Worm (Caenorhabditis elegans) whole organism, early embryonic: ENCODE results near the gene clec-3.

ENCODE experiments used
- B0310.2 ChIP-seq: sonication (generic microtip); optimal IDR thresholded peaks from 2 replicates; lab custom pipeline; 2016; ENCODE audit warnings: mild to moderate bottlenecking, missing genetic modification characterization, missing compliant biosample characterization
- F13C5.2 ChIP-seq: sonication (generic microtip); optimal IDR thresholded peaks from 2 replicates; lab custom pipeline; 2017; ENCODE audit warnings: mild to moderate bottlenecking, missing genetic modification characterization, inconsistent platforms, missing compliant biosample characterization
- aly-1 ChIP-seq: sonication (generic microtip); optimal IDR thresholded peaks from 2 replicates; lab custom pipeline; 2016; ENCODE audit warnings: missing genetic modification characterization, missing compliant biosample characterization
- ama-1 ChIP-seq: fragments of 150-350 bp; optimal IDR thresholded peaks from 2 replicates; lab custom pipeline; 2014
- ceh-13 ChIP-seq: fragments of 200-800 bp; sonication (Bioruptor generic); optimal IDR thresholded peaks from 2 replicates; lab custom pipeline; 2018; ENCODE audit warnings: mild to moderate bottlenecking, missing genetic modification characterization, missing compliant biosample characterization
- ceh-36 ChIP-seq: sonication (generic microtip); optimal IDR thresholded peaks from 2 replicates; lab custom pipeline; 2016; ENCODE audit warnings: missing genetic modification characterization, inconsistent platforms, missing compliant biosample characterization
- ets-7 ChIP-seq: sonication (generic microtip); optimal IDR thresholded peaks from 2 replicates; lab custom pipeline; 2016; ENCODE audit warnings: missing genotype, missing genetic modification characterization, missing compliant biosample characterization
- flt-1 ChIP-seq: fragments of 200-800 bp; sonication (Bioruptor generic); IDR thresholded peaks from 2 replicates; pipeline ENCODE4 v1.3.6; 2022; ENCODE audit warnings: missing genetic modification characterization, missing compliant biosample characterization
- hmbx-1 ChIP-seq: sonication (generic microtip); optimal IDR thresholded peaks from 2 replicates; lab custom pipeline; 2016; ENCODE audit warnings: mild to moderate bottlenecking, missing genetic modification characterization, missing compliant biosample characterization
- hmg-4 ChIP-seq: fragments of 200-800 bp; sonication (Bioruptor generic); optimal IDR thresholded peaks from 2 replicates; lab custom pipeline; 2018; ENCODE audit warnings: mild to moderate bottlenecking, missing genetic modification characterization, missing compliant biosample characterization
- hnd-1 ChIP-seq: sonication (generic microtip); optimal IDR thresholded peaks from 2 replicates; lab custom pipeline; 2016; ENCODE audit warnings: missing genetic modification characterization, missing compliant biosample characterization
- pes-1 ChIP-seq: fragments of 200-800 bp; sonication (Bioruptor generic); IDR thresholded peaks from 2 replicates; pipeline ENCODE4 v1.3.6; 2022; ENCODE audit warnings: missing genetic modification reagents, missing genetic modification characterization, missing compliant biosample characterization
- scrt-1 ChIP-seq: fragments of 200-800 bp; sonication (Bioruptor generic); IDR thresholded peaks from 2 replicates; pipeline ENCODE4 v1.3.6; 2022; ENCODE audit warnings: missing genetic modification characterization, missing compliant biosample characterization
- sea-1 ChIP-seq: fragments of 200-800 bp; sonication (Bioruptor generic); conservative IDR thresholded peaks from 2 replicates; pipeline ENCODE4 v1.3.6; 2022; ENCODE audit warnings: missing genetic modification characterization, missing compliant biosample characterization
- tbx-11 ChIP-seq: fragments of 200-800 bp; sonication (Bioruptor generic); IDR thresholded peaks from 2 replicates; pipeline ENCODE4 v1.3.6; 2022; ENCODE audit warnings: missing genetic modification characterization, missing compliant biosample characterization
- tbx-37 ChIP-seq: fragments of 200-800 bp; sonication (Bioruptor generic); conservative IDR thresholded peaks from 2 replicates; pipeline ENCODE4 v1.3.6; 2022; ENCODE audit warnings: missing genetic modification reagents, missing genetic modification characterization, missing compliant biosample characterization
- tra-4 ChIP-seq: sonication (generic microtip); optimal IDR thresholded peaks from 2 replicates; lab custom pipeline; 2017; ENCODE audit warnings: missing genetic modification characterization, missing compliant biosample characterization

The clec-3 gene

DNA sequence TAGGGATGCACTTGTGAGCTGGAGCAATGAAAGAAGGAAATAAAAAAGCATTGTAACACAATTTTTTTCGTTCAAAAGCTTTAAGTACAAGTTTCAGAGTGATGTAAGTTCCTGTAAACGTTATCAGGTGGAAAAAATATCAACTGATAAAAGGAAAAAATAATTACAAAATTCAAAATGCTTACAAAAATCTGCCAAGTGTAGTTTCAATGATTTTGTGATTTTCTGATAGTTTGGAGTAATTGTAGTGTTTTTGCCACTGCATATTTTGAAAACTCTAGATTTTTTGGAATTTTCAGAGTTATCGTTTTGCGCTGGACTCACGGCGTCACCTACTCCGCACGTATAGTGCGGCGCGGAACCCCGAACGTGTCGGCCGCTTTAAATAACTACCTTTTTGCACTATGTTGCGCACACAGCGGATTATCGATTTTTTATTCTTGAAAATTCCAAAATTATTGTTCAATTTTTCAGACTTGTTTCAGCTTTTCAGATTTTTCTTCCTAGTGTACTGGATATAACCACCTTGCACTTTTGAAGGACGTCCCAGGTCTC lies 3.8 kb upstream of the clec-3 start, which contains the start of gene clec-2:
Gene clec-2 (minus strand): TSS at position 51 of the 555 bp plus-strand sequence.
- TF ChIP-seq aly-1 (tag; lab: Kevin White, UChicago) (no peak), B0310.2 (tag; lab: Kevin White, UChicago) (no peak), flt-1 (GFP tag; lab: Robert Waterston, UW) (no peak), ama-1 (lab: Kevin White, UChicago) (no peak), ets-7 (tag; lab: Kevin White, UChicago) (no peak), scrt-1 (GFP tag; lab: Robert Waterston, UW) (no peak)

DNA sequence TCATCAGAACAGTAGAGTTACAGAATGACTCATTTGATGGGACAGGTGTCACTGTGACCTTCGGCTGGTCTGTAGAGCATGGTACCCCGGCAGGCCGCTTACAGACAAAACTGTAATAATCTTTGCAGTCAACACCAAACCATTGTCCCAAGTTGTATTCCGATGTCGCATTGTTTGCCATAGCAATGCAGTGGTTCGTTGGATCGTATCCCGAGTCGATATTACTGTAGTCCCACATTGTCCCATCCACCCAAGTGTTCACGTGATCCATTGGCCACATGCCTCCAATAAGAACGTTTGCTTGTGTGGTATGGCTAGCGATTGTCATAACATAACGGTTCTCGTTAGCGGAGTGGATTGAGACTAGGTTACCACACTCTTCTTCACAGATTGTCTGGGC lies 1.2 kb upstream of the clec-3 start:
- TF ChIP-seq sea-1 (no peak), F13C5.2 (tag; lab: Kevin White, UChicago) (no peak), pes-1 (no peak), tra-4 (no peak), ceh-36 (no peak), B0310.2 (tag; lab: Kevin White, UChicago) (no peak), tbx-37 (no peak), ceh-13 (no peak), flt-1 (GFP tag; lab: Robert Waterston, UW) (no peak), hmg-4 (GFP tag; lab: Kevin White, UChicago) (no peak), ama-1 (lab: Kevin White, UChicago) (no peak), hmbx-1 (tag; lab: Kevin White, UChicago) (no peak), aly-1 (tag; lab: Kevin White, UChicago) (no peak), ets-7 (tag; lab: Kevin White, UChicago) (no peak), tbx-11 (GFP tag; lab: Robert Waterston, UW) (no peak), hnd-1 (tag; lab: Kevin White, UChicago) (no peak)

DNA sequence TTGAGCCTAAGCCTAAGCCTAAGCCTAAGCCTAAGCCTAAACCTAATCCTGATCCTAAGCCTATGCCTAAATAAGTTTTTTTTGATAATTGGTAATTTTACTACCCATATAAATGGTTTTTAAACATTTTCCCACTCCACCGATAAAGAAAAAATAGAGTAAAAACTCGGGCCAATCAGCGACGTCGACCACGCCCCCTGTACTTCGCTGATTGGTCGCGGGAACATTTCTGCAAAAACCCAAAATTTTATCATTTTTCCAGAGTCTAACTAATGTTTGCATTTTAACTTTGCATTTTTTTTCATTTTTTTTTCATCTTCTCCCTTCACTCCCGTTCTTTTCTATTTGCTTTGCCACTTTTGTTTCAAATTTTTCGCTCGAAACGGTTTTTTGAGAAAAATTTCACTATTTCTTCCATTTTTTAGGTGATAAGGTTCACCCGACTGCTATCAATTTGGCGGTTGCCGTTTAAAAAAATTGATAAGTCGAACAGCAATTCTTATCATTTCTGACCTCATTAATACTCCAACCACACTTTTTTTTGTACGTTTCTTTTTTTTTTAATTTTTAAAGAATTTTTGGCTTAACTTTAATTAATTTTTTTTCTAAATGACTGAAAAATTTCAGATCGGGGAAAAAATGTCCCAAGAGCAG lies 5.4 kb downstream of the clec-3 start, which contains the start of gene C41H7.2:
Gene C41H7.2 (plus strand): TSS at position 622 of the 654 bp plus-strand sequence.
- TF ChIP-seq hmbx-1 (tag; lab: Kevin White, UChicago) (no peak), aly-1 (tag; lab: Kevin White, UChicago) (no peak), ceh-13 (no peak), hnd-1 (tag; lab: Kevin White, UChicago) (no peak), ama-1 (lab: Kevin White, UChicago) (no peak), ets-7 (tag; lab: Kevin White, UChicago) (no peak), tra-4 (no peak), pes-1 (no peak), tbx-37 (no peak), hmg-4 (GFP tag; lab: Kevin White, UChicago) (no peak), ceh-36 (no peak)

DNA sequence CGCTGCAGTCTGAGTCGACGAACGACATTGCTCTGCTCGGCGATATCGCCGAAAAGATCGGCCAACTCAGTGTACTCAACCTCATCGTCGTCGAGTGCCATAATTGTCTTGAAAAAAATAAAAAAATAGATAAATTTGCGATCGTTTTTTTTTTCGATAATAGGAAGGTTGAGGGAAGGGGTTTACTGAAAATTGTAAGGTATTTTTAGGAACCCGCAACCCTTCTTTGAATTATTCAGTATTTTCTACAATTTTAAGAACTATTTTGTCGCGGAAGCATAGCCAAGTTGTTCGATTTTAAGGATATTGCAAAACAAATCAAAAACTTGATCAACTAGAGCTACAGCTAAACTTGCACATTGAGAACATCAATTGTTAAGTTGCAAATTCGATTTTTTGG lies 7.6 kb downstream of the clec-3 start, which contains the start of gene C41H7.9:
Gene C41H7.9 (minus strand): TSS at position 101 of the 400 bp plus-strand sequence.
- TF ChIP-seq ceh-36, result no peak
- no peak for TF ChIP-seq B0310.2 (tag; lab: Kevin White, UChicago)
- no peak for TF ChIP-seq aly-1 (tag; lab: Kevin White, UChicago)
- TF ChIP-seq ceh-13, result no peak
- TF ChIP-seq hmbx-1 (tag; lab: Kevin White, UChicago), result no peak
- TF ChIP-seq tbx-37, result no peak
- TF ChIP-seq ama-1 (lab: Kevin White, UChicago), result no peak

DNA sequence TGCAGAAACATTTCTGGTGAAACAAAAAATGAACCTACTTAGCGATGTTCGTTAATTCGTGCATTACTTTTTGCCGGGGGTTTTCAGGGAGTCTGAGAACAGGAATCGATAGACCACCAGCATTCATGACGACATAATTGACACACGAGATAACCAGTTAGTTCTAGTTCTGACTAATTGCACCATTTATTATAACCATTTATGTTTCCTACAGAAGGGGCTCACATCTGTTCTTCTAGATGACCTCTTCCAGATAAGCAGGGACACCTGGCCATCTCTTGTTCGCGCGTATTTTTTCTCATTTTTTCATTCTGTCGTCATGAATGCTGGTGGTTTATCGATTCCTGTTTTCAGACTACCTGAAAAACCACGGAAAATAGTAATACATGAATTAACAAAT lies 11.3 kb downstream of the clec-3 start, which contains the start of gene sdz-5:
Gene sdz-5 (plus strand): TSS at position 301 of the 400 bp plus-strand sequence.
- TF ChIP-seq pes-1 (no peak), ceh-36 (no peak), tbx-37 (no peak), F13C5.2 (tag; lab: Kevin White, UChicago) (no peak)

DNA sequence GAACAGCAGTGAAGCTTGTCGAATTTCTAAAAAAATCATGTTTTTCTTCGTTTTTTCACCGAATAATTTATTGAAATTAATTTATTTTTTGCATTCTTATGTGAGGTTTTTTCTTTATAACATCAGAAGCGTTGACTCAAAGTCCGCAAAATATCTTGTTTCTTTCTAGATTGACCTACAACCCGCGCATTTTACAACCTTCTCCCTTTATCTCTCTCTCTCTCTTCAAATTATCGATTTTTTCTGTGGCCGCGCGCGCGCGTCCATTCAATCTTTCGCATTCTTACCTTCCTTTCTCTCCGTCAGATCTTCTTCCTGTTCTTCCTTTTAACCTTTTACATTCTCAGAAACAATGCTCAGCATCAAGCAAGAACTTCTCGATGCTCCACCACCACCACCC lies 14.2 kb downstream of the clec-3 start, which contains the start of gene lido-12:
Gene lido-12 (plus strand): TSS at position 301 of the 400 bp plus-strand sequence.
- TF ChIP-seq flt-1 (GFP tag; lab: Robert Waterston, UW) (no peak), ceh-13 (no peak), tbx-11 (GFP tag; lab: Robert Waterston, UW) (no peak), ets-7 (tag; lab: Kevin White, UChicago) (no peak), hnd-1 (tag; lab: Kevin White, UChicago) (no peak), B0310.2 (tag; lab: Kevin White, UChicago) (no peak), F13C5.2 (tag; lab: Kevin White, UChicago) (no peak), ceh-36 (no peak), aly-1 (tag; lab: Kevin White, UChicago) (no peak), hmbx-1 (tag; lab: Kevin White, UChicago) (no peak), tra-4 (no peak)

DNA sequence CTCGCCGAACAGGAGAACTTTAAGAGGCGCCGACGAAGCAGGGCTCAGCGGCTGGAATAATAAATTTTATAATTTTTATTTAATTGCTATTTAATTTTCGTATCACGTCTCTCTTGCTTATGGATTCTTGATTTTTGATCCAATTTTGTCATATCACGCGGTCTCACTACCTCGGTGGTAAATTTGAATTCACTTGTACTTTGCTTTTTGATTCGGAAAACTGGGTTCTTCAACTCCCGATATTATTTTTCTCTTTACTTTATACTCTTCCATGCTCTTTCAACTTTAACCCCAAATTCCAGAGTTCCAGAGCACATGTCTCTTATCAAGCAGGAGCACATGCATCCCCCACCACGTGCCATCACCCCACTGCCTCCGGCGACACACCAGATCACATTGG lies 16.0 kb downstream of the clec-3 start, which contains the start of gene lido-11:
Gene lido-11 (plus strand): TSS at position 301 of the 400 bp plus-strand sequence.
- TF ChIP-seq ama-1 (lab: Kevin White, UChicago), result no peak
- no peak for TF ChIP-seq hnd-1 (tag; lab: Kevin White, UChicago)
- no peak for TF ChIP-seq ets-7 (tag; lab: Kevin White, UChicago)
- no peak for TF ChIP-seq aly-1 (tag; lab: Kevin White, UChicago)
- no peak for TF ChIP-seq sea-1
- TF ChIP-seq hmbx-1 (tag; lab: Kevin White, UChicago), result no peak

DNA sequence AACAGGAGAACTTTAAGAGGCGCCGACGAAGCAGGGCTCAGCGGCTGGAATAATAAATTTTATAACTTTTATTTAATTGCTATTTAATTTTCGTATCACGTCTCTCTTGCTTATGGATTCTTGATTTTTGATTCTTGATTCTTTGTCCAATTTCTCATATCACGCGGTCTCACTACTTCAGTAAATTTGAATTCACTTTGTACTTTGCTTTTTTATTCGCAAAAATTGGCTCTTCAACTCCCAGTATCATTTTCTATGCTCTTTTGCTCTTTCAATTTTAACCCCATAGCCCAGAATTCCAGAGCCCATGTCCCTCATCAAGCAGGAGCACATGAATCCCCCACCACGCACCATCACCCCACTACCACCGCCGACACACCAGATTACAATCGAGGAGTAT lies 17.5 kb downstream of the clec-3 start, which contains the start of gene lido-10:
Gene lido-10 (plus strand): TSS at position 301 of the 400 bp plus-strand sequence.
- no peak for TF ChIP-seq tra-4
- no peak for TF ChIP-seq aly-1 (tag; lab: Kevin White, UChicago)
- no peak for TF ChIP-seq tbx-37
- TF ChIP-seq B0310.2 (tag; lab: Kevin White, UChicago), result no peak
- TF ChIP-seq hnd-1 (tag; lab: Kevin White, UChicago), result no peak
- no peak for TF ChIP-seq sea-1
- TF ChIP-seq ets-7 (tag; lab: Kevin White, UChicago), result no peak
- TF ChIP-seq pes-1, result no peak
- TF ChIP-seq hmg-4 (GFP tag; lab: Kevin White, UChicago), result no peak
- TF ChIP-seq tbx-11 (GFP tag; lab: Robert Waterston, UW), result no peak
- TF ChIP-seq F13C5.2 (tag; lab: Kevin White, UChicago), result no peak
- TF ChIP-seq scrt-1 (GFP tag; lab: Robert Waterston, UW), result no peak
- no peak for TF ChIP-seq ceh-13
- no peak for TF ChIP-seq hmbx-1 (tag; lab: Kevin White, UChicago)
- no peak for TF ChIP-seq ceh-36
- TF ChIP-seq flt-1 (GFP tag; lab: Robert Waterston, UW), result no peak
